Worm (Caenorhabditis elegans): ENCODE results near the gene C06A8.6.

Gene C06A8.6

ce11 chrII:7822454-7822853, 50.2 kb downstream of the C06A8.6 start, which contains the start of gene irld-47:
Gene irld-47 (minus strand): TSS chrII:7822554.
- TF ChIP-seq ces-1 (GFP tag; optimal IDR thresholded peaks at IDR 0.05) = no peak
- no peak for TF ChIP-seq gei-8 (GFP tag; optimal IDR thresholded peaks at IDR 0.05)

Data from whole organism, L4 larva.